Fruit fly (Drosophila melanogaster): ENCODE results near the gene CG10232.

DNA sequence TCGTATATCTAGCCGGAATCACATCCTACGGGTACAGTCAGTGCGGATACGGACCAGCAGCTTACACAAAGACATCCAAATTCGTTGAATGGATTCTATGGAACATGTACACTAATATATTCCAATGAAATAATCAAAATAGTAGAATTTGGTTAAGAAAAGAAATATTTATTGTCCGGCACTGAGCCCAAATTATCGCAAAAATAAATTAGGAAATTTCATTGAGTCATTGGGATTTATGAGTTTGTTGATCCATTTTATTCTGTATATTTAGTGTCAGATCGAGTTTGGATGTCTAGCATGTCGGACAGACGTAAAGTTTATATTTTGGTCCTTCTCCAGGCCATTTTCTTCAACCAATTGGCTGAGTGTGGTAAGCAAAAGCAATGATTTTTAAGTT is 37.7 kb downstream of the CG10232 start, which contains the start of gene CG18754:
- TF ChIP-seq usp (GFP tag; optimal IDR thresholded peaks at IDR 0.05) (no peak), pan (optimal IDR thresholded peaks at IDR 0.05) (no peak), CG8478 (optimal IDR thresholded peaks at IDR 0.05) (no peak)

Data from whole organism.